Worm (Caenorhabditis elegans) whole organism, L1 larva: ENCODE data around the gene AH10.4.

Source experiments
- efl-1 ChIP-seq, 4 experiments: fragments of 150-350 bp; optimal IDR thresholded peaks in 3 of 4; peaks in 1 of 4; 1 replicate in 1 of 4; 2 replicates in 3 of 4; lab custom pipeline; 2014; ENCODE audit warnings: missing biosample characterization in 2 of 4, missing genetic modification characterization in 2 of 4, missing genetic modification reagents in 2 of 4
- jun-1 ChIP-seq: fragments of 150-350 bp; optimal IDR thresholded peaks from 2 replicates; lab custom pipeline; 2014; ENCODE audit warnings: missing biosample characterization, missing genetic modification reagents, missing genetic modification characterization
- xbp-1 ChIP-seq: sonication (generic microtip); optimal IDR thresholded peaks from 2 replicates; lab custom pipeline; 2016; ENCODE audit warnings: missing genetic modification characterization, missing compliant biosample characterization
- ztf-11 ChIP-seq, 2 experiments: sonication (generic microtip); optimal IDR thresholded peaks; 2 replicates each; lab custom pipeline; 2016 to 2017; ENCODE audit warnings: missing genetic modification characterization in 2 of 2, missing biosample characterization in 1 of 2, missing compliant biosample characterization in 1 of 2

DNA sequence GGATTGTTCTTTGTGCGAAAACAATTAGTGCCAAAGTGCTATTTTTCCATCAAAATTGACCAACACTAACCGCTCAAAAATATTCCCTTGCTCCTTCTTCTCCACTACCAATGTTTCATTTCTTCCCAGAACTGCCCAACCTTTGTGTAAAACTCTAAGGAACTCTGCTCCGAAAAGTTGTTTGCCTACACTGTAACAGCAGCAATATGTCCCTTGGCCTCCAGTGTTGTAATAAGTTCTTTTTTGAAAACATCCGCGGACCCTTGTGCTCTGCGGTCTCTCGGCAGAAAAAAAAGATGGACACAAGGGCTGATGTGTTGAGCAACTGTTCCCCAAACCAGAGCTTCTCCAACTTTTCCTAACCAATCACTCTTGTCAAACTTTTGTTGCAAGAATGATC lies 36.8 kb downstream of the AH10.4 start, which contains the start of gene D1086.12:
- no peak for TF ChIP-seq jun-1 (tag; lab: Kevin White, UChicago)
- no peak for TF ChIP-seq ztf-11 (tag; optimal IDR thresholded peaks at IDR 0.05; lab: Kevin White, UChicago)
- TF ChIP-seq efl-1 (optimal IDR thresholded peaks at IDR 0.05; lab: Kevin White, UChicago): no peak
- TF ChIP-seq efl-1 (GFP tag; optimal IDR thresholded peaks at IDR 0.05 in 1 of 2; lab: Kevin White, UChicago): no peak
- no peak for TF ChIP-seq xbp-1 (tag; lab: Kevin White, UChicago)
